Worm (Caenorhabditis elegans) whole organism, young adult: ENCODE results near the gene C10B5.1.

Experiments used
- D2030.7 ChIP-seq: fragments of 200-800 bp; sonication (Bioruptor generic); IDR thresholded peaks from 2 replicates; pipeline ENCODE4 v1.3.6; 2022; ENCODE audit warnings: missing genetic modification reagents, missing genetic modification characterization, missing compliant biosample characterization
- F10E7.11 ChIP-seq: sonication (generic microtip); optimal IDR thresholded peaks from 2 replicates; lab custom pipeline; 2017; ENCODE audit warnings: mild to moderate bottlenecking, missing genetic modification characterization, moderate library complexity, missing compliant biosample characterization
- F22D6.2 ChIP-seq: sonication (generic microtip); optimal IDR thresholded peaks from 2 replicates; lab custom pipeline; 2016; ENCODE audit warnings: mild to moderate bottlenecking, missing genetic modification characterization, missing compliant biosample characterization
- F23B12.7 ChIP-seq: sonication (generic microtip); optimal IDR thresholded peaks from 2 replicates; lab custom pipeline; 2017; ENCODE audit warnings: missing genetic modification characterization, mild to moderate bottlenecking, missing compliant biosample characterization, antibody characterized with exemption, moderate library complexity; ENCODE audit not compliant: insufficient read depth
- F33H1.4 ChIP-seq: fragments of 200-800 bp; sonication (Bioruptor generic); IDR thresholded peaks from 2 replicates; pipeline ENCODE4 v1.3.6; 2022; ENCODE audit warnings: missing genetic modification reagents, missing genetic modification characterization, missing compliant biosample characterization
- F39B2.1 ChIP-seq: fragments of 200-800 bp; sonication (Bioruptor generic); IDR thresholded peaks from 2 replicates; pipeline ENCODE4 v1.3.6; 2022; ENCODE audit warnings: missing genetic modification reagents, missing genetic modification characterization, missing compliant biosample characterization
- F49E8.2 ChIP-seq: sonication (generic microtip); optimal IDR thresholded peaks from 3 replicates; lab custom pipeline; 2017; ENCODE audit warnings: missing genetic modification characterization, mild to moderate bottlenecking, missing compliant biosample characterization, antibody characterized with exemption, moderate library complexity; ENCODE audit not compliant: insufficient read depth
- F57C9.4 ChIP-seq: sonication (generic microtip); optimal IDR thresholded peaks from 2 replicates; lab custom pipeline; 2017; ENCODE audit warnings: mild to moderate bottlenecking, missing genetic modification characterization, missing compliant biosample characterization
- K11D2.4 ChIP-seq: fragments of 200-800 bp; sonication (Bioruptor generic); IDR thresholded peaks from 2 replicates; pipeline ENCODE4 v1.3.6; 2022; ENCODE audit warnings: missing genetic modification reagents, missing genetic modification characterization, missing compliant biosample characterization
- T26A5.8 ChIP-seq: sonication (generic microtip); optimal IDR thresholded peaks from 2 replicates; lab custom pipeline; 2016; ENCODE audit warnings: missing genetic modification characterization, missing compliant biosample characterization
- Y53G8AR.9 ChIP-seq: fragments of 200-800 bp; sonication (Bioruptor generic); conservative IDR thresholded peaks from 2 replicates; pipeline ENCODE4 v1.3.6; 2022; ENCODE audit warnings: missing genetic modification reagents, missing genetic modification characterization, missing compliant biosample characterization
- Y79H2A.3 ChIP-seq: fragments of 200-800 bp; sonication (Bioruptor generic); conservative IDR thresholded peaks from 2 replicates; pipeline ENCODE4 v1.3.6; 2022; ENCODE audit warnings: missing genetic modification reagents, missing genetic modification characterization, missing compliant biosample characterization
- Y95B8A.8 ChIP-seq: fragments of 200-800 bp; sonication (Bioruptor generic); IDR thresholded peaks from 2 replicates; pipeline ENCODE4 v1.3.6; 2022; ENCODE audit warnings: missing genetic modification reagents, missing genetic modification characterization, missing compliant biosample characterization
- athp-1 ChIP-seq: sonication (generic microtip); optimal IDR thresholded peaks from 2 replicates; lab custom pipeline; 2017; ENCODE audit warnings: mild to moderate bottlenecking, missing genetic modification characterization, missing compliant biosample characterization
- attf-3 ChIP-seq: fragments of 200-800 bp; sonication (Bioruptor generic); conservative IDR thresholded peaks from 2 replicates; pipeline ENCODE4 v1.3.6; 2022; ENCODE audit warnings: missing genetic modification reagents, missing genetic modification characterization, missing compliant biosample characterization
- attf-5 ChIP-seq: fragments of 200-800 bp; sonication (Bioruptor generic); optimal IDR thresholded peaks from 2 replicates; lab custom pipeline; 2018; ENCODE audit warnings: mild to moderate bottlenecking, missing genetic modification characterization, missing compliant biosample characterization
- bed-1 ChIP-seq: fragments of 200-800 bp; sonication (Bioruptor generic); IDR thresholded peaks from 2 replicates; pipeline ENCODE4 v1.3.6; 2022; ENCODE audit warnings: missing genetic modification reagents, missing genetic modification characterization, missing compliant biosample characterization
- cebp-2 ChIP-seq: fragments of 200-800 bp; sonication (Bioruptor generic); IDR thresholded peaks from 2 replicates; pipeline ENCODE4 v1.3.6; 2022; ENCODE audit warnings: missing genetic modification characterization, missing compliant biosample characterization
- ceh-27 ChIP-seq: fragments of 200-800 bp; sonication (Bioruptor generic); optimal IDR thresholded peaks from 2 replicates; lab custom pipeline; 2018; ENCODE audit warnings: mild to moderate bottlenecking, missing genetic modification characterization, moderate library complexity, missing compliant biosample characterization
- ceh-40 ChIP-seq: fragments of 200-800 bp; sonication (Bioruptor generic); IDR thresholded peaks from 2 replicates; pipeline ENCODE4 v1.3.6; 2022; ENCODE audit warnings: missing genetic modification characterization, missing compliant biosample characterization
- ceh-58 ChIP-seq: fragments of 200-800 bp; sonication (Bioruptor generic); IDR thresholded peaks from 2 replicates; pipeline ENCODE4 v1.3.6; 2022; ENCODE audit warnings: missing genetic modification characterization, missing compliant biosample characterization
- ceh-79 ChIP-seq: sonication (generic microtip); optimal IDR thresholded peaks from 2 replicates; lab custom pipeline; 2017; ENCODE audit warnings: mild to moderate bottlenecking, missing genetic modification characterization, missing compliant biosample characterization
- chd-7 ChIP-seq: sonication (generic microtip); optimal IDR thresholded peaks from 2 replicates; lab custom pipeline; 2016; ENCODE audit warnings: mild to moderate bottlenecking, missing genetic modification characterization, moderate library complexity, missing compliant biosample characterization
- die-1 ChIP-seq: sonication (generic microtip); optimal IDR thresholded peaks from 2 replicates; lab custom pipeline; 2016; ENCODE audit warnings: missing genotype, mild to moderate bottlenecking, missing genetic modification characterization, missing compliant biosample characterization
- egl-18 ChIP-seq: fragments of 200-800 bp; sonication (Bioruptor generic); IDR thresholded peaks from 2 replicates; pipeline ENCODE4 v1.3.6; 2022; ENCODE audit warnings: missing genetic modification reagents, missing genetic modification characterization, missing compliant biosample characterization
- gei-17 ChIP-seq: fragments of 200-800 bp; sonication (Bioruptor generic); optimal IDR thresholded peaks from 2 replicates; lab custom pipeline; 2018; ENCODE audit warnings: mild to moderate bottlenecking, missing genetic modification characterization, missing compliant biosample characterization
- hlh-26 ChIP-seq: fragments of 200-800 bp; sonication (Bioruptor generic); conservative IDR thresholded peaks from 2 replicates; pipeline ENCODE4 v1.3.6; 2022; ENCODE audit warnings: missing genetic modification reagents, missing genetic modification characterization, missing compliant biosample characterization
- hmg-20 ChIP-seq: fragments of 200-800 bp; sonication (Bioruptor generic); IDR thresholded peaks from 2 replicates; pipeline ENCODE4 v1.3.6; 2022; ENCODE audit warnings: missing genetic modification reagents, missing genetic modification characterization, missing compliant biosample characterization
- lsl-1 ChIP-seq: fragments of 200-800 bp; sonication (Bioruptor generic); optimal IDR thresholded peaks from 2 replicates; lab custom pipeline; 2018; ENCODE audit warnings: mild to moderate bottlenecking, missing genetic modification characterization, moderate library complexity, missing compliant biosample characterization
- lsy-27 ChIP-seq: sonication (generic microtip); optimal IDR thresholded peaks from 2 replicates; lab custom pipeline; 2017; ENCODE audit warnings: missing genetic modification characterization, mild to moderate bottlenecking, missing compliant biosample characterization, antibody characterized with exemption, missing genotype, borderline replicate concordance; ENCODE audit not compliant: insufficient read depth
- madf-10 ChIP-seq: sonication (generic microtip); optimal IDR thresholded peaks from 2 replicates; lab custom pipeline; 2016; ENCODE audit warnings: mild to moderate bottlenecking, missing genetic modification characterization, missing compliant biosample characterization
- madf-6 ChIP-seq: fragments of 200-800 bp; sonication (Bioruptor generic); IDR thresholded peaks from 2 replicates; pipeline ENCODE4 v1.3.6; 2022; ENCODE audit warnings: missing genetic modification reagents, missing genetic modification characterization, missing compliant biosample characterization
- madf-8 ChIP-seq: fragments of 200-800 bp; sonication (Bioruptor generic); conservative IDR thresholded peaks from 2 replicates; pipeline ENCODE4 v1.3.6; 2022; ENCODE audit warnings: missing genetic modification reagents, missing genetic modification characterization, missing compliant biosample characterization
- nfya-1 ChIP-seq: sonication (generic microtip); optimal IDR thresholded peaks from 2 replicates; lab custom pipeline; 2017; ENCODE audit warnings: antibody characterized with exemption, missing compliant biosample characterization, missing genetic modification characterization, borderline replicate concordance; ENCODE audit not compliant: insufficient read depth
- nhr-80 ChIP-seq: sonication (generic microtip); optimal IDR thresholded peaks from 2 replicates; lab custom pipeline; 2016; ENCODE audit warnings: missing genetic modification characterization, missing compliant biosample characterization
- pha-4 ChIP-seq: fragments of 150-350 bp; sonication (generic microtip); optimal IDR thresholded peaks from 2 replicates; lab custom pipeline; 2014; ENCODE audit warnings: missing biosample characterization, missing genetic modification reagents, missing genetic modification characterization
- sea-2 ChIP-seq: fragments of 200-800 bp; sonication (Bioruptor generic); IDR thresholded peaks from 2 replicates; pipeline ENCODE4 v1.3.6; 2022; ENCODE audit warnings: missing genetic modification characterization, missing compliant biosample characterization
- sptf-2 ChIP-seq: fragments of 200-800 bp; sonication (Bioruptor generic); optimal IDR thresholded peaks from 2 replicates; lab custom pipeline; 2018; ENCODE audit warnings: mild to moderate bottlenecking, missing genetic modification characterization, missing compliant biosample characterization
- zim-3 ChIP-seq: sonication (generic microtip); optimal IDR thresholded peaks from 2 replicates; lab custom pipeline; 2017; ENCODE audit warnings: mild to moderate bottlenecking, missing genetic modification characterization, moderate library complexity, missing compliant biosample characterization
- ztf-22 ChIP-seq: fragments of 200-800 bp; sonication (Bioruptor generic); optimal IDR thresholded peaks from 2 replicates; lab custom pipeline; 2018; ENCODE audit warnings: mild to moderate bottlenecking, missing genetic modification characterization, moderate library complexity, missing compliant biosample characterization
- ztf-25 ChIP-seq: fragments of 200-800 bp; sonication (Bioruptor generic); IDR thresholded peaks from 2 replicates; pipeline ENCODE4 v1.3.6; 2022; ENCODE audit warnings: missing genetic modification reagents, missing genetic modification characterization, missing compliant biosample characterization

C10B5.1 gene

ce11 chrV:8599957-8600356 is 18.9 kb downstream of the C10B5.1 start:
- no peak for TF ChIP-seq hmg-20
- TF ChIP-seq F22D6.2 (tag; lab: Kevin White, UChicago) = no peak
- no peak for TF ChIP-seq ceh-27 (GFP tag; lab: Kevin White, UChicago)
- no peak for TF ChIP-seq ztf-25 (GFP tag; lab: Robert Waterston, UW)
- TF ChIP-seq ztf-22 = no peak
- TF ChIP-seq ceh-58 = no peak
- TF ChIP-seq Y53G8AR.9 (GFP tag; lab: Robert Waterston, UW) = no peak
- TF ChIP-seq F49E8.2 (tag; lab: Kevin White, UChicago) = no peak
- TF ChIP-seq D2030.7 (GFP tag; lab: Robert Waterston, UW) = no peak
- no peak for TF ChIP-seq sptf-2 (GFP tag; lab: Kevin White, UChicago)
- no peak for TF ChIP-seq F10E7.11

- no peak for TF ChIP-seq die-1 (tag; lab: Kevin White, UChicago)
- TF ChIP-seq madf-10 (tag; lab: Kevin White, UChicago) = no peak
- TF ChIP-seq sea-2 (GFP tag; lab: Robert Waterston, UW) = no peak
- no peak for TF ChIP-seq ceh-79 (tag; lab: Kevin White, UChicago)
- TF ChIP-seq F22D6.2 (tag; lab: Kevin White, UChicago) = no peak
- TF ChIP-seq zim-3 (tag; lab: Kevin White, UChicago) = no peak
These were observed 20.4 kb downstream of the C10B5.1 start, which contains the start of gene F41E6.8 for ce11 chrV:8601420-8601819. TSS of gene F41E6.8 (minus strand) at chrV:8601520.

DNA sequence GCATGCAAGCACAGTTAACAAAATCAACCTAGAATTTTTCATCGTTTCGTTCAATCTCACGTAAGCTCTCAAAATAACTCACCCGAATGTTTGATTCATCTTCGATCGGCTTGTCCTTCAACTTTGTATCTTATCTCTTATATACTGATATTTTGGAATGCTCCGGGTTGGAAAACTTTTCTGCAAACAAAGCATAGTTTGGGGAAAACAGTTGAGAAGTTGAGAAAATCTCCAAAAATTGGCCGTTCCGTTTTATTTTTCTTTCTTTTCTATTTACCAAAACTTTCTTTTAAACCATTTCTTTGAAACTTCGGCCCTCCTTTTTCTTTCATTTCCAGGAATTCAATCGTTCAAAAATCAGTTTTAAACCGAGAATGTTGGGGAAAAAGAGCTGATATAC is 21.6 kb downstream of the C10B5.1 start, which contains the start of gene F41E6.15:
Gene F41E6.15, minus strand, starts transcription at position 101 of the 400 bp plus-strand sequence.
- TF ChIP-seq K11D2.4 (GFP tag; lab: Robert Waterston, UW) (no peak), egl-18 (no peak), attf-3 (GFP tag; lab: Robert Waterston, UW) (no peak), madf-8 (no peak), chd-7 (tag; lab: Kevin White, UChicago) (no peak), F23B12.7 (tag; lab: Kevin White, UChicago) (no peak), F22D6.2 (tag; lab: Kevin White, UChicago) (no peak), Y95B8A.8 (GFP tag; lab: Robert Waterston, UW) (no peak), F33H1.4 (GFP tag; lab: Robert Waterston, UW) (no peak)
- TF ChIP-seq, all 124 proteins: peak for 0

DNA sequence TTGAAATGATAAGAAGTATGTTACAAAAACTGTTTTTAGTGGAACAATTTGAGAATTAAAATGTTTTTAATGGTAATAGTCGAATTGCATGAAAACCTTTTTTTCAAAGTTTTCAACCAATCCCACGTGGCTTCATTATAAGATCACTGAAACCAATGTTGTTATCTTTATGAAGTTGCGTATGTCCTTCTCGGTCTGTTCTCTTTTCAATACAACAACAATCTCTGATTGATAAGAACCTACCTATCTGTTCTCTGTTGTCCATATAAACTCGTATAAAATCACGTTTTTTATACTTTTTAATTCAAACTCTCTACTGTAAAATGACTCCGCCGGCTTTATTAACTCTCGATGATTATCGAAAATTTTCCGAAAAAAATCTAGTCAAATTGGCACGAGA is 22.2 kb downstream of the C10B5.1 start, which contains the start of gene F41E6.5:
Gene F41E6.5, plus strand, starts transcription at position 209 of the 400 bp plus-strand sequence.
- peak; percentile 53 for TF ChIP-seq nhr-80 (tag; lab: Kevin White, UChicago)
- no peak for TF ChIP-seq attf-5

DNA sequence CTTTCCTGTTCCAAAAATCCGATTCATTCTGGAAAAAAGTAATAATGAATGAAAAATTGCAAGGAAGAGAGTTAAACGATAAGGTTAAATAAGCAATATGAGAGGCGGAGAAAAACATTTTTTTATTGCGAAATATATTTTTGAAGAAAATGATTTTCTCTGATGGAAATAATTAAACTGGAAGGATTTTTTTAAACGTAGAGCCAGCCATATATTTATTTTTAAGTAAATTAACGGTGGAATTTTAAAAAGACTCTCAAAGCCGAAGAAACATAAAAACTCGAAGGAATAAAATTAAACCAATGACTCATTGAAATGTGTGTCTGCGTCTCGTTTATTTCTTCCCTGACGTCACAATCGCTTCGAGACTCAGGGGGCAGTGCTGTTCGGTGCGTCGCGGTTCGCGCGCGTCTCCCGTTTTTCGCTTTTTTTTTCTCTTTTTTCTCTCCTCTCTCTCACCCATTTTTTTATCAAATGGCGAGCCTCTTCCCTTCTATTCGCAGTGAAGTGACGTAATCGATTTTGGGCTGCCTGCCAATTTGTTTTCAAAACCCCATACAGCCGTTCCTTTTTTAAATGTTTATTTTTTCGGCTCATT is 25.1 kb downstream of the C10B5.1 start, which contains the start of gene vps-60:
Gene vps-60, minus strand, starts transcription at position 30 of the 598 bp plus-strand sequence.
- TF ChIP-seq gei-17 (GFP tag; lab: Kevin White, UChicago) = no peak
- no peak; the same call in 1 of the 2 replicates for TF ChIP-seq Y79H2A.3 (GFP tag; lab: Robert Waterston, UW)
- TF ChIP-seq hlh-26 (GFP tag; lab: Robert Waterston, UW) = no peak
- TF ChIP-seq T26A5.8 (tag; lab: Kevin White, UChicago) = no peak
- no peak for TF ChIP-seq cebp-2
- peak; percentile 85 for TF ChIP-seq madf-6 (GFP tag; lab: Robert Waterston, UW)
- no peak for TF ChIP-seq lsy-27
- TF ChIP-seq attf-3 (GFP tag; lab: Robert Waterston, UW) = peak; percentile 50; the same call in 1 of the 2 replicates
- TF ChIP-seq athp-1 (tag; lab: Kevin White, UChicago) = peak; percentile 81
- no peak for TF ChIP-seq ceh-40 (GFP tag; lab: Robert Waterston, UW)
- no peak for TF ChIP-seq bed-1
- TF ChIP-seq F39B2.1 (GFP tag; lab: Robert Waterston, UW) = no peak
- TF ChIP-seq lsl-1 (GFP tag; lab: Kevin White, UChicago) = peak; percentile 62
- peak; percentile 98 for TF ChIP-seq madf-10 (tag; lab: Kevin White, UChicago)
- TF ChIP-seq F57C9.4 = no peak
- peak; percentile 92 for TF ChIP-seq nhr-80 (tag; lab: Kevin White, UChicago)
- peak; percentile 82 for TF ChIP-seq pha-4 (tag; lab: Kevin White, UChicago)
- TF ChIP-seq nfya-1 (tag; lab: Kevin White, UChicago) = no peak
